Fruit fly (Drosophila melanogaster): ENCODE data around the gene CG14777.

DNA sequence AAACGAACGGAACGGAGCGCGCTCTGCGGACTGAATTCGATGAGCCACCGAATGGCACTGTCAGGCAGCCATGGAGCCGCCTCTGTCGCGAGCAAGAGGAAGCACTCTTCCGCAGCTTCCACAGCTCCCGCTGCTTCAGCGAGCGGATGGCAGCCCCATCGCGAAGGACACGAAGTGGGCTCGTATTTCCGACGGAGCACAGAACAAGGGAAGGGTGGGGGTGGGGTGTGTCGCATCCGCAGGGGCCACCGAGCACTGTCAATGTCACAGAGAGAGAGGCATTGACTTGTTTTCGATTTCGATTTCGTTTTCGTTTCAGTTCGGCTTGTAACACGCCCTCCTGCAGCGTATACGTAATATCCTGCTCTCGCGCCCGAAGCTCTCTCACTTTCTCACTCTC is 41.8 kb downstream of the CG14777 start, which contains the start of gene Nmdar2:
- no peak for TF ChIP-seq CG8478 (optimal IDR thresholded peaks at IDR 0.05)
- TF ChIP-seq usp (GFP tag; optimal IDR thresholded peaks at IDR 0.05): no peak

Measured in whole organism.